Worm (Caenorhabditis elegans): ENCODE data around the gene scl-17.

DNA sequence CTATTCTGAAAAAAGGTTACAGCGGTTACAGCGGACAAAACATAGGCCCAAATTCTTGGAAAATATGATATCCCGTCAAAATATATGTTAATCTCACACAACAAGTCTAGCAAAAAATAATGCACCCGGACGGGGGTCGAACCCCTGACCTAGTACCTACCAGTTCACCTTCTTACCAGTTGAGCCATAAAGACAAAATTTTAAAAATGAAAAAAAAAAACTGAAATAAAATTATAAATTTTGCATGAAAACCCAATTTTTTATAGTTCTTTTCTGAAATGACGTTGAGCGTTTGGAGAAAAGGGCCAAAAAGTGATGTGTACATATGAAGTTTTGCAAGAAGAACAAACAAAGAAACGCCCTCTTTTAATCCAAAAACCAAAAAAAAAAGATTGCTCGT, 37.4 kb downstream of the scl-17 start:
- TF ChIP-seq jun-1 (tag; optimal IDR thresholded peaks at IDR 0.05) (no peak), skn-1 (tag; optimal IDR thresholded peaks at IDR 0.05) (no peak), ama-1 (optimal IDR thresholded peaks at IDR 0.05) (no peak), elt-2 (tag; optimal IDR thresholded peaks at IDR 0.05) (no peak), egl-27 (tag; optimal IDR thresholded peaks at IDR 0.05) (no peak)
